Worm (Caenorhabditis elegans) whole organism, early embryonic: ENCODE results near the gene Y17G7B.3.

Source experiments
- F13C5.2 ChIP-seq: sonication (generic microtip); optimal IDR thresholded peaks from 2 replicates; lab custom pipeline; 2017; ENCODE audit warnings: mild to moderate bottlenecking, missing genetic modification characterization, inconsistent platforms, missing compliant biosample characterization
- aly-1 ChIP-seq: sonication (generic microtip); optimal IDR thresholded peaks from 2 replicates; lab custom pipeline; 2016; ENCODE audit warnings: missing genetic modification characterization, missing compliant biosample characterization
- ama-1 ChIP-seq: fragments of 150-350 bp; optimal IDR thresholded peaks from 2 replicates; lab custom pipeline; 2014
- ceh-13 ChIP-seq: fragments of 200-800 bp; sonication (Bioruptor generic); optimal IDR thresholded peaks from 2 replicates; lab custom pipeline; 2018; ENCODE audit warnings: mild to moderate bottlenecking, missing genetic modification characterization, missing compliant biosample characterization
- ceh-36 ChIP-seq: sonication (generic microtip); optimal IDR thresholded peaks from 2 replicates; lab custom pipeline; 2016; ENCODE audit warnings: missing genetic modification characterization, inconsistent platforms, missing compliant biosample characterization
- ets-7 ChIP-seq: sonication (generic microtip); optimal IDR thresholded peaks from 2 replicates; lab custom pipeline; 2016; ENCODE audit warnings: missing genotype, missing genetic modification characterization, missing compliant biosample characterization
- flt-1 ChIP-seq: fragments of 200-800 bp; sonication (Bioruptor generic); IDR thresholded peaks from 2 replicates; pipeline ENCODE4 v1.3.6; 2022; ENCODE audit warnings: missing genetic modification characterization, missing compliant biosample characterization
- hnd-1 ChIP-seq: sonication (generic microtip); optimal IDR thresholded peaks from 2 replicates; lab custom pipeline; 2016; ENCODE audit warnings: missing genetic modification characterization, missing compliant biosample characterization
- pes-1 ChIP-seq: fragments of 200-800 bp; sonication (Bioruptor generic); IDR thresholded peaks from 2 replicates; pipeline ENCODE4 v1.3.6; 2022; ENCODE audit warnings: missing genetic modification reagents, missing genetic modification characterization, missing compliant biosample characterization
- scrt-1 ChIP-seq: fragments of 200-800 bp; sonication (Bioruptor generic); IDR thresholded peaks from 2 replicates; pipeline ENCODE4 v1.3.6; 2022; ENCODE audit warnings: missing genetic modification characterization, missing compliant biosample characterization
- tbx-37 ChIP-seq: fragments of 200-800 bp; sonication (Bioruptor generic); conservative IDR thresholded peaks from 2 replicates; pipeline ENCODE4 v1.3.6; 2022; ENCODE audit warnings: missing genetic modification reagents, missing genetic modification characterization, missing compliant biosample characterization

- TF ChIP-seq ama-1 (lab: Kevin White, UChicago) = no peak
- TF ChIP-seq ets-7 = no peak
- no peak for TF ChIP-seq flt-1 (GFP tag; lab: Robert Waterston, UW)
- no peak for TF ChIP-seq ceh-36 (tag; lab: Kevin White, UChicago)
- no peak for TF ChIP-seq hnd-1 (tag; lab: Kevin White, UChicago)
- no peak for TF ChIP-seq ceh-13 (GFP tag; lab: Kevin White, UChicago)
- no peak for TF ChIP-seq aly-1 (tag; lab: Kevin White, UChicago)
- no peak for TF ChIP-seq scrt-1 (GFP tag; lab: Robert Waterston, UW)
- no peak for TF ChIP-seq F13C5.2
- no peak for TF ChIP-seq tbx-37 (GFP tag; lab: Robert Waterston, UW)
- no peak for TF ChIP-seq pes-1 (GFP tag; lab: Robert Waterston, UW)
Observed at ce11 chrII:12041116-12041515, 52.3 kb downstream of the Y17G7B.3 start.
